Worm (Caenorhabditis elegans) whole organism, mixed stage, embryonic: ENCODE measurements around the gene srx-36.

ENCODE experiments used
- cnd-1 ChIP-seq: fragments of 200-800 bp; sonication (Bioruptor generic); optimal IDR thresholded peaks from 2 replicates; lab custom pipeline; 2018; ENCODE audit warnings: mild to moderate bottlenecking, missing genetic modification characterization, missing compliant biosample characterization
- elt-3 ChIP-seq: fragments of 150-350 bp; optimal IDR thresholded peaks from 2 replicates; lab custom pipeline; 2014; ENCODE audit warnings: missing biosample characterization, missing genetic modification characterization
- lsy-2 ChIP-seq: fragments of 150-350 bp; optimal IDR thresholded peaks from 2 replicates; lab custom pipeline; 2014; ENCODE audit warnings: missing biosample characterization, missing genetic modification characterization
- nhr-237 ChIP-seq: fragments of 150-350 bp; optimal IDR thresholded peaks from 2 replicates; lab custom pipeline; 2014; ENCODE audit warnings: missing biosample characterization, missing genetic modification characterization
- nhr-28 ChIP-seq: fragments of 150-350 bp; optimal IDR thresholded peaks from 2 replicates; lab custom pipeline; 2014; ENCODE audit warnings: missing biosample characterization, missing genetic modification characterization
- unc-62 ChIP-seq: fragments of 150-350 bp; optimal IDR thresholded peaks from 2 replicates; lab custom pipeline; 2014; ENCODE audit warnings: missing biosample characterization, missing genetic modification reagents, missing genetic modification characterization

DNA sequence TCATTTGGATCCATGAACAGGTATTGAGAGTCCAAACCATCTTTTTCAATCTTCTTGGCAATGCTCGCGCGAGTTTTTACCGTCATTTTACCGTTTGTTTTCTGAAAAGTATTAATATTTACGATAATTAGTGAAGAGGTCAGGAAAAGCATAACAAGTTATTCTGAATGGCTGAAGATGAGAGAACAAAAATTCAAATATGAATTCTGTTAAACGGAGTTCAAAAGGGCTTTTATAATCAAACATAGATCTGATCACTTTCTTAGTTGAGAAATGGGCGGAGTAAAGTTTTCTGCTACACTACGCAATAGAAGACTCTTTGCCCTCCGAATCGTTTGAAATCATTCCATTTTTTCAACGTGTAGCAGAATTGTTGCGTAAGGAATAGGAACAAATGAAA lies 22.2 kb upstream of the srx-36 start, which contains the start of gene fat-7:
- TF ChIP-seq nhr-237 (tag; lab: Kevin White, UChicago), result no peak
- TF ChIP-seq cnd-1 (tag; lab: Kevin White, UChicago), result no peak
- no peak for TF ChIP-seq unc-62 (GFP tag; lab: Kevin White, UChicago)
- TF ChIP-seq elt-3 (tag; lab: Kevin White, UChicago), result no peak
- no peak for TF ChIP-seq lsy-2
- no peak for TF ChIP-seq nhr-28 (tag; lab: Kevin White, UChicago)
